Worm (Caenorhabditis elegans): Measurements from ENCODE around the gene F55B11.6.
"Not testable (repeated sequence)": the region's sequence is repeated elsewhere in the genome, so short reads cannot be mapped to it uniquely, and the experiment has no call there.

F55B11.6 gene

ce11 chrIV:14377850-14378249, 39.2 kb downstream of the F55B11.6 start:
- TF ChIP-seq ztf-28 (GFP tag; IDR thresholded peaks at IDR 0.05) (no peak), hmg-1.2 (GFP tag; IDR thresholded peaks at IDR 0.05) (no peak), ama-1 (optimal IDR thresholded peaks at IDR 0.05) (no peak), ama-1 (GFP tag; optimal IDR thresholded peaks at IDR 0.05) (no peak), hmg-20 (GFP tag; IDR thresholded peaks at IDR 0.05) (no peak), F57C9.4 (tag; optimal IDR thresholded peaks at IDR 0.05) (no peak), mxl-1 (tag; optimal IDR thresholded peaks at IDR 0.05) (no peak), nfyb-1 (GFP tag; IDR thresholded peaks at IDR 0.05) (no peak), chd-7 (tag; optimal IDR thresholded peaks at IDR 0.05) (no peak), unc-62 (GFP tag; optimal IDR thresholded peaks at IDR 0.05) (no peak), sea-2 (GFP tag; IDR thresholded peaks at IDR 0.05) (no peak)

DNA sequence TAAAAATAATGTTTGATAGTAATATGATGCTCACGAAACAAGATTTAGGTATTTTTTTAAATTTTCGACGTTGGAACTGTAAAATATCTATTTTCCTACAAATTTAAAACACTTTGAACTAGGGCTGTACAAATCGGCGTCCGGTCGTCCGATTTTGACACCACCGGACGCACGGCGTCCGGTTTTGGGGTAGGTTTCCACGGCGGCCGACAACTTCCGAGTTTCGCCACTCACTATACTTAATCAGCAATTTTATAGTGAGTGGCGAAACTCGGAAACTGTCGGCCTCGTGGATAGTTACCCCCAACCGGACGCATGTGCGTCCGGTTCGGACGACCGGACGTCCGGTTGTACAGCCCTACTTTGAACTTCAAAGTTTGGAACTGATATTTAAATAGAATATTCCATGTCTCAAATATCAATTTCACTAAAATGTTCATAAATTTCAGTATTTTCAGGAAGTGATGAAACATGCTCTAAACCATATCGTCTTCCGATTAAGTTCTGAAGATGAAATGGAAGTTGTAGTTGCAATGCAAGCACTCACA, 39.7 kb downstream of the F55B11.6 start:
- TF ChIP-seq snpc-1.1 (tag; optimal IDR thresholded peaks at IDR 0.05; ENCODE audit: insufficient read depth) (peak; percentile 75), sdz-38 (tag; optimal IDR thresholded peaks at IDR 0.05) (no peak), ceh-91 (GFP tag; IDR thresholded peaks at IDR 0.05) (no peak), snpc-4 (GFP tag; optimal IDR thresholded peaks at IDR 0.05) (peak; percentile 48), snpc-4 (tag; optimal IDR thresholded peaks at IDR 0.05) (peak; percentile 71 to 95 (median 85)), attf-6 (GFP tag; IDR thresholded peaks at IDR 0.05) (peak; percentile 91)

ce11 chrIV:14373814-14374213, 43.2 kb downstream of the F55B11.6 start, which contains the start of gene Y67A10A.7:
Gene Y67A10A.7 (plus strand): TSS chrIV:14374114.
- not testable (repeated sequence) for TF ChIP-seq snpc-4 (GFP tag; optimal IDR thresholded peaks at IDR 0.05)
- TF ChIP-seq snpc-4 (tag; optimal IDR thresholded peaks at IDR 0.05): peak in 1 of 4 experiments; percentile 17

DNA sequence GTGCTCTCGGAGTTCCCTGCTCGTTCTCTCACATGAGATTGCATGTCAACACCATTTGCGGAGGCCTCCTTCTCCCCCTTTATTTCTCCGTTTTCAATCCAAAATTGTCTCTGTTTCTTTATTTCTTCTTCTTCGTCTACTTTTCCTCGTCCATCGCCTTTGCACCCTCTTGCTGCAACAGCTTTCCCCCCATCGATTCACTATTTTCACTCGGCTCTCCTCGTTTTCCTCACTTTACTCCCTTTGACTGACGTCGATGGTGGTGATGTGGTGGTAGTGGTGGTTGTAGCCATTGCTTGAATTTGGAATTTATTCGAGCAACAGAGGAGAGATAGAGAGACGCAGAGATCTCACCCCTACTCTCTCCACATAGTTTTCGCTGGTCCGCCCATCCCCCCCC, 45.4 kb downstream of the F55B11.6 start:
- TF ChIP-seq snpc-4 (GFP tag; optimal IDR thresholded peaks at IDR 0.05) (no peak), snpc-4 (tag; optimal IDR thresholded peaks at IDR 0.05) (peak in 1 of 4 experiments; percentile 11), fkh-3 (tag; optimal IDR thresholded peaks at IDR 0.05) (no peak), somi-1 (GFP tag; optimal IDR thresholded peaks at IDR 0.05) (peak; percentile 20), K12H6.12 (tag; optimal IDR thresholded peaks at IDR 0.05) (peak; percentile 69), lin-40 (tag; optimal IDR thresholded peaks at IDR 0.05) (peak; percentile 6), Y56A3A.18 (GFP tag; IDR thresholded peaks at IDR 0.05) (no peak)
